Worm (Caenorhabditis elegans) whole organism, late embryonic: ENCODE measurements around the gene cpd-2.

Experiments
- F13H6.1 ChIP-seq: sonication (generic microtip); optimal IDR thresholded peaks from 2 replicates; lab custom pipeline; 2016; ENCODE audit warnings: missing genetic modification characterization, missing compliant biosample characterization
- K02D7.2 ChIP-seq: sonication (generic microtip); optimal IDR thresholded peaks from 2 replicates; lab custom pipeline; 2017; ENCODE audit warnings: mild to moderate bottlenecking, missing genetic modification characterization, missing compliant biosample characterization
- K09A11.1 ChIP-seq: sonication (generic microtip); optimal IDR thresholded peaks from 2 replicates; lab custom pipeline; 2017; ENCODE audit warnings: antibody characterized with exemption, mild to moderate bottlenecking, missing genetic modification characterization, missing compliant biosample characterization; ENCODE audit not compliant: insufficient read depth
- T23F11.4 ChIP-seq: fragments of 200-800 bp; sonication (Bioruptor generic); optimal IDR thresholded peaks from 2 replicates; lab custom pipeline; 2018; ENCODE audit warnings: mild to moderate bottlenecking, missing genetic modification characterization, missing compliant biosample characterization
- ahr-1 ChIP-seq: sonication (generic microtip); optimal IDR thresholded peaks from 2 replicates; lab custom pipeline; 2016; ENCODE audit warnings: missing genetic modification characterization, missing compliant biosample characterization
- ama-1 ChIP-seq: fragments of 150-350 bp; optimal IDR thresholded peaks from 2 replicates; lab custom pipeline; 2014
- ceh-14 ChIP-seq: sonication (generic microtip); optimal IDR thresholded peaks from 2 replicates; lab custom pipeline; 2016; ENCODE audit warnings: missing genotype, missing genetic modification characterization, missing compliant biosample characterization
- ceh-19 ChIP-seq: fragments of 200-800 bp; sonication (Bioruptor generic); optimal IDR thresholded peaks from 2 replicates; lab custom pipeline; 2018; ENCODE audit warnings: mild to moderate bottlenecking, missing genetic modification characterization, missing compliant biosample characterization
- ceh-2 ChIP-seq: sonication (generic microtip); optimal IDR thresholded peaks from 2 replicates; lab custom pipeline; 2016; ENCODE audit warnings: missing genotype, missing genetic modification characterization, missing compliant biosample characterization
- ceh-24 ChIP-seq: sonication (generic microtip); optimal IDR thresholded peaks from 2 replicates; lab custom pipeline; 2016; ENCODE audit warnings: mild to moderate bottlenecking, missing genetic modification characterization, missing compliant biosample characterization
- ceh-30 ChIP-seq: fragments of 150-350 bp; optimal IDR thresholded peaks from 2 replicates; lab custom pipeline; 2014; ENCODE audit warnings: missing biosample characterization, missing genetic modification characterization
- ceh-31 ChIP-seq: sonication (generic microtip); optimal IDR thresholded peaks from 2 replicates; lab custom pipeline; 2016; ENCODE audit warnings: missing genetic modification characterization, missing compliant biosample characterization
- ceh-34 ChIP-seq: sonication (generic microtip); optimal IDR thresholded peaks from 2 replicates; lab custom pipeline; 2016; ENCODE audit warnings: mild to moderate bottlenecking, missing genetic modification characterization, missing compliant biosample characterization
- ceh-45 ChIP-seq: fragments of 200-800 bp; sonication (Bioruptor generic); IDR thresholded peaks from 2 replicates; pipeline ENCODE4 v1.3.6; 2022; ENCODE audit warnings: missing genetic modification reagents, missing genetic modification characterization, missing compliant biosample characterization
- ceh-48 ChIP-seq: sonication (generic microtip); optimal IDR thresholded peaks from 2 replicates; lab custom pipeline; 2016; ENCODE audit warnings: missing genetic modification characterization, inconsistent platforms, missing compliant biosample characterization
- ceh-9 ChIP-seq: sonication (generic microtip); optimal IDR thresholded peaks from 2 replicates; lab custom pipeline; 2016; ENCODE audit warnings: mild to moderate bottlenecking, missing genetic modification characterization, inconsistent platforms, missing compliant biosample characterization
- che-1 ChIP-seq: sonication (generic microtip); optimal IDR thresholded peaks from 2 replicates; lab custom pipeline; 2016; ENCODE audit warnings: mild to moderate bottlenecking, missing genetic modification characterization, missing compliant biosample characterization
- elt-2 ChIP-seq: sonication (generic microtip); optimal IDR thresholded peaks from 2 replicates; lab custom pipeline; 2016; ENCODE audit warnings: missing genetic modification reagents, missing genetic modification characterization, missing compliant biosample characterization
- ets-4 ChIP-seq: sonication (generic microtip); optimal IDR thresholded peaks from 2 replicates; lab custom pipeline; 2016; ENCODE audit warnings: missing genetic modification characterization, missing compliant biosample characterization
- eyg-1 ChIP-seq: sonication (generic microtip); optimal IDR thresholded peaks from 2 replicates; lab custom pipeline; 2016; ENCODE audit warnings: missing genotype, missing genetic modification characterization, missing compliant biosample characterization
- fax-1 ChIP-seq: sonication (generic microtip); optimal IDR thresholded peaks from 2 replicates; lab custom pipeline; 2016; ENCODE audit warnings: missing genotype, missing genetic modification characterization, missing compliant biosample characterization
- hlh-13 ChIP-seq: fragments of 200-800 bp; sonication (Bioruptor generic); optimal IDR thresholded peaks from 2 replicates; lab custom pipeline; 2018; ENCODE audit warnings: mild to moderate bottlenecking, missing genetic modification characterization, missing compliant biosample characterization
- hlh-15 ChIP-seq: sonication (generic microtip); optimal IDR thresholded peaks from 2 replicates; lab custom pipeline; 2016; ENCODE audit warnings: missing genetic modification characterization, missing compliant biosample characterization
- hlh-30 ChIP-seq: sonication (generic microtip); optimal IDR thresholded peaks from 2 replicates; lab custom pipeline; 2017; ENCODE audit warnings: antibody characterized with exemption, missing genetic modification characterization, missing compliant biosample characterization; ENCODE audit not compliant: insufficient read depth
- hlh-6 ChIP-seq: sonication (generic microtip); optimal IDR thresholded peaks from 2 replicates; lab custom pipeline; 2016; ENCODE audit warnings: missing genotype, missing genetic modification characterization, missing compliant biosample characterization
- hlh-8 ChIP-seq: sonication (generic microtip); optimal IDR thresholded peaks from 2 replicates; lab custom pipeline; 2016; ENCODE audit warnings: missing genotype, missing genetic modification characterization, missing compliant biosample characterization
- lim-6 ChIP-seq: sonication (generic microtip); optimal IDR thresholded peaks from 2 replicates; lab custom pipeline; 2016; ENCODE audit warnings: missing genetic modification characterization, missing compliant biosample characterization
- lin-11 ChIP-seq: fragments of 200-800 bp; sonication (Bioruptor generic); optimal IDR thresholded peaks from 2 replicates; lab custom pipeline; 2018; ENCODE audit warnings: mild to moderate bottlenecking, missing genetic modification characterization, missing compliant biosample characterization
- madf-2 ChIP-seq: sonication (generic microtip); optimal IDR thresholded peaks from 2 replicates; lab custom pipeline; 2017; ENCODE audit warnings: missing genetic modification characterization, missing compliant biosample characterization
- nfya-1 ChIP-seq: sonication (generic microtip); optimal IDR thresholded peaks from 2 replicates; lab custom pipeline; 2017; ENCODE audit warnings: missing genetic modification characterization, mild to moderate bottlenecking, missing compliant biosample characterization, antibody characterized with exemption, moderate library complexity
- nhr-11 ChIP-seq: fragments of 150-350 bp; optimal IDR thresholded peaks from 2 replicates; lab custom pipeline; 2014; ENCODE audit warnings: missing biosample characterization, missing genetic modification characterization
- npax-4 ChIP-seq: sonication (generic microtip); optimal IDR thresholded peaks from 2 replicates; lab custom pipeline; 2016; ENCODE audit warnings: missing genetic modification characterization, missing compliant biosample characterization
- odd-2 ChIP-seq: sonication (generic microtip); optimal IDR thresholded peaks from 2 replicates; lab custom pipeline; 2017; ENCODE audit warnings: antibody characterized with exemption, mild to moderate bottlenecking, missing genetic modification characterization, missing compliant biosample characterization
- pag-3 ChIP-seq: sonication (generic microtip); optimal IDR thresholded peaks from 2 replicates; lab custom pipeline; 2016; ENCODE audit warnings: missing compliant biosample characterization, missing genetic modification characterization, borderline replicate concordance
- pat-9 ChIP-seq: fragments of 200-800 bp; sonication (Bioruptor generic); optimal IDR thresholded peaks from 2 replicates; lab custom pipeline; 2018; ENCODE audit warnings: mild to moderate bottlenecking, missing genetic modification characterization, moderate library complexity, missing compliant biosample characterization
- pha-2 ChIP-seq: sonication (generic microtip); optimal IDR thresholded peaks from 2 replicates; lab custom pipeline; 2017; ENCODE audit warnings: mild to moderate bottlenecking, missing genetic modification characterization, missing compliant biosample characterization
- pha-4 ChIP-seq: fragments of 150-350 bp; optimal IDR thresholded peaks from 2 replicates; lab custom pipeline; 2018; ENCODE audit warnings: missing biosample characterization, missing genetic modification reagents, missing genetic modification characterization
- ref-2 ChIP-seq: sonication (generic microtip); optimal IDR thresholded peaks from 2 replicates; lab custom pipeline; 2016; ENCODE audit warnings: missing genetic modification characterization, missing compliant biosample characterization
- sdc-2 ChIP-seq: sonication (generic microtip); optimal IDR thresholded peaks from 2 replicates; lab custom pipeline; 2016; ENCODE audit warnings: missing genotype, missing genetic modification characterization, missing compliant biosample characterization
- syd-9 ChIP-seq: sonication (generic microtip); optimal IDR thresholded peaks from 2 replicates; lab custom pipeline; 2016; ENCODE audit warnings: mild to moderate bottlenecking, missing genetic modification characterization, moderate library complexity, missing compliant biosample characterization
- tbx-2 ChIP-seq: sonication (generic microtip); optimal IDR thresholded peaks from 2 replicates; lab custom pipeline; 2016; ENCODE audit warnings: missing genetic modification characterization, missing compliant biosample characterization
- unc-3 ChIP-seq, 2 experiments: fragments of 200-800 bp in 1 of 2; sonication (Bioruptor generic) in 1 of 2; sonication (generic microtip) in 1 of 2; conservative IDR thresholded peaks in 1 of 2; optimal IDR thresholded peaks in 1 of 2; 2 replicates each; pipeline versions ENCODE4 v1.3.6 to Lab custom; 2016 to 2022; ENCODE audit warnings: missing compliant biosample characterization in 2 of 2, missing genetic modification characterization in 2 of 2, missing genetic modification reagents in 1 of 2
- unc-55 ChIP-seq: sonication (generic microtip); optimal IDR thresholded peaks from 2 replicates; lab custom pipeline; 2017; ENCODE audit warnings: missing biosample characterization, missing genetic modification reagents, missing genetic modification characterization
- unc-86 ChIP-seq: sonication (generic microtip); optimal IDR thresholded peaks from 2 replicates; lab custom pipeline; 2016; ENCODE audit warnings: missing genetic modification characterization, missing compliant biosample characterization

cpd-2 gene

ce11 chrX:16040207-16040716 lies 9.4 kb upstream of the cpd-2 start, which contains the start of gene B0395.3 (continued):
- TF ChIP-seq pha-4 (tag; lab: Kevin White, UChicago) (no peak), hlh-6 (tag; lab: Kevin White, UChicago) (no peak), ceh-2 (tag; lab: Kevin White, UChicago) (no peak), ceh-34 (tag; lab: Kevin White, UChicago) (no peak), ceh-45 (GFP tag; lab: Robert Waterston, UW) (no peak), nhr-11 (no peak), ref-2 (tag; lab: Kevin White, UChicago) (no peak), ahr-1 (tag; lab: Kevin White, UChicago) (no peak), lim-6 (tag; lab: Kevin White, UChicago) (no peak), lin-11 (tag; lab: Kevin White, UChicago) (peak; percentile 24), nfya-1 (no peak), ceh-9 (tag; lab: Kevin White, UChicago) (no peak), hlh-15 (tag; lab: Kevin White, UChicago) (no peak), ceh-48 (no peak), unc-86 (tag; lab: Kevin White, UChicago) (no peak), hlh-13 (GFP tag; lab: Kevin White, UChicago) (no peak), K09A11.1 (tag; lab: Kevin White, UChicago) (no peak), hlh-30 (no peak), sdc-2 (peak; percentile 53), ceh-31 (tag; lab: Kevin White, UChicago) (peak; percentile 49), pag-3 (tag; lab: Kevin White, UChicago) (no peak), tbx-2 (tag; lab: Kevin White, UChicago) (peak; percentile 32), F13H6.1 (no peak), ceh-19 (GFP tag; lab: Kevin White, UChicago) (no peak), pha-2 (tag; lab: Kevin White, UChicago) (no peak), ceh-30 (tag; lab: Kevin White, UChicago) (no peak), ceh-24 (tag; lab: Kevin White, UChicago) (no peak), eyg-1 (tag; lab: Kevin White, UChicago) (no peak), unc-3 (GFP tag; conservative IDR thresholded peaks at IDR 0.05; lab: Robert Waterston, UW) (no peak), unc-3 (tag; optimal IDR thresholded peaks at IDR 0.05; lab: Kevin White, UChicago) (no peak), ama-1 (lab: Kevin White, UChicago) (no peak), npax-4 (tag; lab: Kevin White, UChicago) (no peak), che-1 (tag; lab: Kevin White, UChicago) (peak; percentile 50), pat-9 (tag; lab: Kevin White, UChicago) (no peak), fax-1 (tag; lab: Kevin White, UChicago) (no peak), madf-2 (tag; lab: Kevin White, UChicago) (no peak), syd-9 (no peak), unc-55 (GFP tag; lab: Kevin White, UChicago) (no peak), elt-2 (tag; lab: Kevin White, UChicago) (no peak)

- no peak for TF ChIP-seq K02D7.2
- peak; percentile 6 for TF ChIP-seq elt-2 (tag; lab: Kevin White, UChicago)
These were observed 7.9 kb upstream of the cpd-2 start for ce11 chrX:16041808-16042207.

- TF ChIP-seq odd-2 (tag; lab: Kevin White, UChicago) (no peak), ama-1 (lab: Kevin White, UChicago) (no peak), K02D7.2 (no peak), ceh-14 (tag; lab: Kevin White, UChicago) (no peak), ceh-31 (tag; lab: Kevin White, UChicago) (no peak), fax-1 (tag; lab: Kevin White, UChicago) (no peak), lin-11 (tag; lab: Kevin White, UChicago) (no peak), ets-4 (tag; lab: Kevin White, UChicago) (no peak), hlh-8 (tag; lab: Kevin White, UChicago) (no peak), T23F11.4 (GFP tag; lab: Kevin White, UChicago) (no peak), elt-2 (tag; lab: Kevin White, UChicago) (no peak), lim-6 (tag; lab: Kevin White, UChicago) (no peak)
These were observed 7.2 kb upstream of the cpd-2 start for ce11 chrX:16042480-16042879.
